Worm (Caenorhabditis elegans): ENCODE results near the gene glb-21.

DNA sequence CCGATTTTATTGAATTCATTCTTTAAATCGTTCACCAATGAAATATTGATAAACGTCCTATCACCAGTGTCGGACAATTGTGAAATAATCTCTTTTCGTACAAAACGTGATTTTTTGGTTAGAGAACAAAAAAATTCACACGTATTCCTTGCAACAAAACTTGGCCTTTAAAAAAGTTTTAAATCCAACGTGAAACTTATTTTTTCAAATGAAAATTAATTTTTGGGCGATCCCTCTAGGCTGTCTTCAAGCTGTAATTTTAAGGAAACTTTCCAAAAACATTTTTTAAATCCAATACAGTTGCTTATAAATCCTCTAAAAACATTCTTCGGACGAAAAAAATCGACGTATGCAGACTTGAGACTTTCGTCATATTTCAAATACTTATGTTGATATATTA lies 43.1 kb upstream of the glb-21 start, which contains the start of gene T25B9.5:
- TF ChIP-seq ama-1 (optimal IDR thresholded peaks at IDR 0.05) (no peak), zag-1 (tag; optimal IDR thresholded peaks at IDR 0.05) (no peak), ztf-11 (tag; optimal IDR thresholded peaks at IDR 0.05) (no peak), nhr-11 (tag; optimal IDR thresholded peaks at IDR 0.05) (no peak), egl-27 (tag; optimal IDR thresholded peaks at IDR 0.05) (no peak), pha-4 (tag; optimal IDR thresholded peaks at IDR 0.05) (no peak), R02D3.7 (tag; optimal IDR thresholded peaks at IDR 0.05) (no peak), sea-2 (GFP tag; optimal IDR thresholded peaks at IDR 0.05) (no peak), mml-1 (tag; optimal IDR thresholded peaks at IDR 0.05) (no peak), ceh-28 (tag; optimal IDR thresholded peaks at IDR 0.05) (no peak), elt-2 (tag; optimal IDR thresholded peaks at IDR 0.05) (no peak), nhr-76 (tag; optimal IDR thresholded peaks at IDR 0.05) (no peak)
